Worm (Caenorhabditis elegans): ENCODE measurements around the gene fbxa-154.

fbxa-154 gene

DNA sequence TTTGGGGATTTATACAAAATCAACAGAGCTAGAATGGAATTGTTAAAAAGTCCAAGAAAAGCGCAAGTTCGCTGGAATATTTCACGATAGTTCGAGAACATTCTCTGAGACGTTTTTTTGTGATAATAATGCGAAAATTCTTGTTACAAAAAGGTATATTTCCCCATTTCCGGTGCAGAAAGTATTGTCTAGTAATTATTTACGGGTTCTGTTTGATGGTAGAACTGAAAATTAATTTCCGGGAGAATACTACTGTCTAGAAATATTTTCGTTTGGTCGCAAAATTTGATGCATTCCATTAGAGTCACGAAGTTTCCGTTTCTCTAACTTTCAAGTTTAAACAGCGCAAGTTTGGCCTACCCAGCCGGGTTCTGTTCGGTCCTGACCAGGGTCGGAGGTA is 24.6 kb upstream of the fbxa-154 start, which contains the start of gene str-248:
str-248 (minus strand) TSS at position 101 of the 400 bp plus-strand sequence.
- TF ChIP-seq lin-39 (tag; optimal IDR thresholded peaks at IDR 0.05), result no peak
- TF ChIP-seq gei-8 (GFP tag; optimal IDR thresholded peaks at IDR 0.05), result no peak
- no peak for TF ChIP-seq snpc-4 (tag; optimal IDR thresholded peaks at IDR 0.05)
- TF ChIP-seq aha-1 (tag), result peak; percentile 8
- TF ChIP-seq nhr-25 (tag; optimal IDR thresholded peaks at IDR 0.05; ENCODE audit: borderline replicate concordance, insufficient read depth), result no peak
- TF ChIP-seq daf-12 (tag; optimal IDR thresholded peaks at IDR 0.05), result no peak

DNA sequence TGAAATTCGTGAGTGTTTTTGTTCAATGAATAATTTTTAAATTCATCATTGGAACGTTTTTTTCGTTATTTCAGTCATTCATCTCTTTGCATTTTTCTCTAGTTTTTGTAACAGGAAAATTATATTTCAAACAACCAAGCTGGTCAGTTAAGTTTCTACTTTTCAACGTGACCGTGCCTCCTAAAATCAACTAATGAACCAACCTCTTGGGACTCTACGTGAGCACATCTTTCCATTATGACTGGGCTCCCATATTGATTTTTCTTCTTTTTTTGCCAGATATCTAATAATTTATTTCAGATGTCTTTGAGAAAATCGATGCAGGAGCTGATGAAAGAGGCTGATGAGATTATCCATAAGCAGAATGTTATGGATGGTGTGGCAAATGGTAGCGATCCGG is 20.6 kb upstream of the fbxa-154 start, which contains the start of gene C55A1.11:
C55A1.11 (plus strand) TSS at position 301 of the 400 bp plus-strand sequence.
- TF ChIP-seq nhr-10 (tag; optimal IDR thresholded peaks at IDR 0.05) (no peak), Y105C5A.15 (GFP tag; IDR thresholded peaks at IDR 0.05) (no peak), ceh-32 (tag; optimal IDR thresholded peaks at IDR 0.05; ENCODE audit: poor library complexity) (no peak), lin-39 (tag; optimal IDR thresholded peaks at IDR 0.05) (no peak), unc-39 (tag; optimal IDR thresholded peaks at IDR 0.05) (no peak)

DNA sequence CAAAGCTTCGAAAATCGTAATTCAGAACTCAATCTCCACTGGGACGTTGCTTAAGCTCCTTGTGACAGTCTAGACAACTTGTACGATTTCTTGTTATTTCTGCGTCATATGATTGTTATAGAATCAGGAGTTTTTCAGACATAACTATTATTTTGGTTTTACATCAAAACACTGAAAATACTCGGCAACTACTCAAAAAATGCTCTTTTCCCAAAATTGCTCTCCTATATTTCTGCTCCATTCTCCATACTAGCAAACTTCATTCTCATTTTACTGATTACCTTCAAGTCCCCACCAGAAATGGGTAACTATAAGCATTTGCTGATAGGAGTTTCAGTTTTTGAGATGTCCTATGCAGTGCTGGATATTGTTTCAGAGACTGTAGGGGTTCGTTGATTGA is 16.6 kb upstream of the fbxa-154 start, which contains the start of gene C55A1.1:
C55A1.1 (plus strand) TSS at position 301 of the 400 bp plus-strand sequence.
- no peak for TF ChIP-seq ceh-82 (tag; optimal IDR thresholded peaks at IDR 0.05)
- TF ChIP-seq fos-1 (tag; optimal IDR thresholded peaks at IDR 0.05), result no peak
- TF ChIP-seq lin-15B (tag; optimal IDR thresholded peaks at IDR 0.05), result no peak

DNA sequence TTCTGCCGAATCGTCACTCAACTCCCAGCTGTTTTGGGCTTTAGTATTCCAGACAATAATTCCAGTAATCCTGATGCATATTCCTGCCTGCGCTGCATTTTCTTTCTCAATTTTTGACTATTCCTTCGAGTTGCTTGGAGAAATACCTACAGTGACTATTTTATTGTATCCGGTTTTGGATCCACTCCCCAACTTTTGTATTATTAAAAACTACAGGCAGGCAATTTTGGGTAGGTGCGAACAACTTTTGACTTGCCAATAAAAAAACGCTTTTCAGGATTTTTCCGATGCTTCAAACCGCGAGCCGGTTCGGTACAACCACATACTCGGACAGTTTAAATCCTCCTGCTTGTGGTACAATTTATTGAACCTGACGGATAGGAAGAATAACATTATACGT is 9.6 kb upstream of the fbxa-154 start:
- TF ChIP-seq nhr-42 (GFP tag; IDR thresholded peaks at IDR 0.05) (no peak), aha-1 (tag) (peak; percentile 95), Y48G9A.11 (GFP tag; IDR thresholded peaks at IDR 0.05) (no peak), ceh-62 (tag; optimal IDR thresholded peaks at IDR 0.05) (no peak)

DNA sequence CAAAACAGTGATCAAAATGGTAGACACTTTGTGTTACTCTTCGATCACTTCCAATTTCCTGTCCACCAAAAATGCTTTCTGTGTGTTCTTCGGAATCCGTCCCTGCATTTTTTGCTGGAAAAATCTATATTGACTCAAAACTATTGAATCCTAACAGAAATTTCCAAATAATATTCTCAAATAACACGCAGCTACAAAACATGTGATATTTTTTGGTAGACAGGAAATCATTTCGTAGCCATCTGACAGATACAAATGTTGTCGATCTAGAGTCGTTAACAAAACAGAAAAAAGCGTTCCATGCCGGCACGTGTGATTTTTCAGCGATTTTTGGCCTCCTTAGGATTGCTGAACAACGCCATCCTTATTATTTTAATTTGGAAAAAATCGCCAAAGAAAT is 7.9 kb upstream of the fbxa-154 start, which contains the start of gene str-263:
str-263 (plus strand) TSS at position 301 of the 400 bp plus-strand sequence.
- TF ChIP-seq nhr-237 (tag; optimal IDR thresholded peaks at IDR 0.05), result no peak
- TF ChIP-seq fos-1 (tag; optimal IDR thresholded peaks at IDR 0.05), result no peak
- no peak for TF ChIP-seq egl-27 (tag; optimal IDR thresholded peaks at IDR 0.05)
- TF ChIP-seq daf-12 (tag; optimal IDR thresholded peaks at IDR 0.05), result no peak
- TF ChIP-seq hif-1 (tag; optimal IDR thresholded peaks at IDR 0.05), result no peak
- TF ChIP-seq T26A8.4 (GFP tag; IDR thresholded peaks at IDR 0.05), result no peak
- TF ChIP-seq F10B5.3 (tag; optimal IDR thresholded peaks at IDR 0.05), result no peak
- TF ChIP-seq lin-29 (GFP tag; IDR thresholded peaks at IDR 0.05), result no peak
- TF ChIP-seq aly-2 (tag; optimal IDR thresholded peaks at IDR 0.05), result no peak
- no peak for TF ChIP-seq nhr-6 (tag; optimal IDR thresholded peaks at IDR 0.05)
- no peak for TF ChIP-seq jun-1 (tag; optimal IDR thresholded peaks at IDR 0.05)
- TF ChIP-seq spr-3 (GFP tag; optimal IDR thresholded peaks at IDR 0.05), result no peak

DNA sequence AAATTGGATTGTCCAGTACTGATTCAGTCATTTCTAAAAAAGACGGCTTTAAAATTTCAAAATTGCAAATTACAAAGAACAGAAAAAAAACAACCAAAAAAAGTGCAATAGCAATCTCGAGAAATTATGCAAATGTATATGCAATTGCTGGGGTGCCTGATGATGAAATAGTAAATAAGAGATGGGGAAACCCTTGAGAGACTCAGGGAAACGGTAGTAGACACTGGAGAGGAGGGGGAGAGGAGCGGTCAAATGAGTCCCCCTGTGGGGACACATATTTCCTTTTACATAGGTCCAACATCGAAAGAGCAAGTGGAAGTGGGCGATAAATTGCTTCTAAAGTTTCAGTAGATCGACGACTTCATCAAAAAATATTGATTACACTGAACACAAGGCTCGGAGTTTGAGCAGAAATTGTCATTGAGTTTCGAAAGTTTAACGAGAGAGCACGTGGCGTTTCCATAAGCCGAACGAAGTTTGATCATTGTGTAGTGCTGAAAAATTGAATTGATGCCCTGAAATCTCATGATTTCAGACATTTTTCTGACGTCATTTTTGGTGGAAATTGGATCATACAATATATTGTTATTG is 5.5 kb upstream of the fbxa-154 start, which contains the start of the genes fbxa-153 and str-12:
fbxa-153 (minus strand) TSS at position 35 of the 591 bp plus-strand sequence.
str-12 (plus strand) TSS at position 541 of the 591 bp plus-strand sequence.
- TF ChIP-seq mdl-1 (tag; optimal IDR thresholded peaks at IDR 0.05) (no peak), ZK337.2 (GFP tag; IDR thresholded peaks at IDR 0.05) (0 out of 2 replicates have a peak, but pooled peaks have one; percentile 25), nhr-11 (tag; optimal IDR thresholded peaks at IDR 0.05) (peak; percentile 4)

DNA sequence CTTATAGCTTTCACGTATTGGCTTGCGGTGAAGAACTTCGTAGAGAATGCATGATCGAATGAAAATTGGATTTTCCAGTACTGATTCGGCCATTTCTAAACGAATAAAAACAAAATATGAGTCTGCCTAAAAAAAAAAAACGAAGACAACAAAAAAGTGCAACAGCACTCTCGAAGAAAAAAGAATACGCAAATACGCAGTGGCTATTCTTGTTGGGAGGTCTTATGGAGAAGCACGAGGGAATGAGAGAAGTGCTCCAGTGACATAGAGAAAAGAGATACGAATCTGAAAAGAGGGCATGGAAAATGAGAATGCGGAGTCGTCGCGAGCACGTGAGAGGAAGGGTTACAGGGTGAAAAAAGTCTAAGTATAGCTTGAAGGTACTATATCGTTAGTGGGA is 2.7 kb downstream of the fbxa-154 start, which contains the start of gene fbxa-152:
fbxa-152 (minus strand) TSS at position 101 of the 400 bp plus-strand sequence.
- TF ChIP-seq unc-62 (GFP tag; optimal IDR thresholded peaks at IDR 0.05 in 1 of 2), result peak in 1 of 2 experiments; percentile 39
- TF ChIP-seq unc-62 (tag; optimal IDR thresholded peaks at IDR 0.05), result no peak
- no peak for TF ChIP-seq unc-39 (tag; optimal IDR thresholded peaks at IDR 0.05)
